Worm (Caenorhabditis elegans): Measurements from ENCODE around the gene lin-2.

DNA sequence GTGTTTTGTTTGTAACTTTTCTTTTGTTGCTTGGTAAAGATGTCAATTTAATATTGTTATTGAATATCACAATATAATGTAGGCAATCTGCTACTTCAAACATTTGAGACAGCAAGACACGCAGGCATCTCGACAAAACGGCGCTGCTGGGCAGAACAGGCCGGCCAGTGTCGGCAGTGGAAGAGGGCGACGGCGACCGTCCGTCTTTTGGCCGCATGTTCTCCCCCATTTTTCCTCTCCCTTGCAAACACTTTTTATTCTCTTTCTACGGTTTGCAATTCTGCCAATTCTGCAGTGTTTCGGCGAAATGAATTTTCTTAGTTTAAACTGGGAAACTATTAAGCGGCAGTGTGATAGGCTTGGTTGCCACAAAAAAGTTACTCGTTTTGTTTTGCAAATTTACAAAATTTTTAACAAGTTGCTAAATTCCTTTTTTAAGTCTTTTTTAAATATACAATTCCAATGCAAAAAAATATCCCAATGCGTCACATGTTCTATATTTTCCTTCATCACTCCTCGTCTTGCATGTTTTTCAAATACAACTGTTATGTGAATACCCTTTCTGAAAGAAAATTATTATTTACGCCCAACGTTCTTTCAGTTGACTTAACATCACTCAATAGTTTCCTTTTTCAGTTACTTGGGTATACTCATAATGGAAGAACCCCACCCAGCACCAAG is 35.6 kb upstream of the lin-2 start, which contains the start of gene T18D3.6:
- TF ChIP-seq ces-1 (GFP tag; optimal IDR thresholded peaks at IDR 0.05) (no peak), mep-1 (tag; optimal IDR thresholded peaks at IDR 0.05) (no peak), nhr-28 (tag; optimal IDR thresholded peaks at IDR 0.05) (no peak), unc-62 (GFP tag; optimal IDR thresholded peaks at IDR 0.05) (no peak), lin-13 (tag; optimal IDR thresholded peaks at IDR 0.05) (no peak), M03D4.4 (tag; optimal IDR thresholded peaks at IDR 0.05) (no peak), unc-39 (tag; optimal IDR thresholded peaks at IDR 0.05) (no peak), ztf-11 (tag; optimal IDR thresholded peaks at IDR 0.05) (no peak), nhr-76 (tag; optimal IDR thresholded peaks at IDR 0.05) (no peak), drap-1 (GFP tag; optimal IDR thresholded peaks at IDR 0.05) (no peak), pha-4 (tag; optimal IDR thresholded peaks at IDR 0.05) (no peak), elt-3 (tag; optimal IDR thresholded peaks at IDR 0.05) (no peak)

Data from whole organism, mixed stage, embryonic.